Fruit fly (Drosophila melanogaster) whole organism, embryonic: ENCODE data around the gene CG43127.
A peak's percentile ranks its signal among the peaks of the same experiment; 100 is the strongest.

Source experiments
- Adf1 ChIP-seq: fragments of 200-800 bp; sonication (Bioruptor generic); IDR thresholded peaks from 2 replicates; pipeline ENCODE4 v1.3.6; 2022; ENCODE audit warnings: missing biosample characterization, missing genetic modification characterization
- Asciz ChIP-seq: fragments of 200-800 bp; sonication (Bioruptor generic); optimal IDR thresholded peaks from 2 replicates; lab custom pipeline; 2017; ENCODE audit warnings: missing biosample characterization, mild to moderate bottlenecking, missing genetic modification characterization, missing genetic modification reagents
- Awh ChIP-seq: fragments of 200-800 bp; sonication (Bioruptor generic); IDR thresholded peaks from 2 replicates; pipeline ENCODE4, ENCODE4 v1.3.6; 2022; ENCODE audit warnings: missing biosample characterization, missing genetic modification characterization
- CG12391 ChIP-seq: fragments of 200-800 bp; sonication (Bioruptor generic); optimal IDR thresholded peaks from 3 replicates; lab custom pipeline; 2018; ENCODE audit warnings: missing biosample characterization, mild to moderate bottlenecking, missing genetic modification characterization, moderate library complexity
- CG14014 ChIP-seq: fragments of 200-800 bp; sonication (Bioruptor generic); IDR thresholded peaks from 2 replicates; pipeline ENCODE4 v1.3.6; 2022; ENCODE audit warnings: missing biosample characterization, missing genetic modification characterization
- CG14441 ChIP-seq: fragments of 200-800 bp; sonication (Bioruptor generic); IDR thresholded peaks from 2 replicates; pipeline ENCODE4 v1.3.6; 2022; ENCODE audit warnings: missing biosample characterization, missing genetic modification characterization
- CG16863 ChIP-seq: fragments of 200-800 bp; sonication (Bioruptor generic); optimal IDR thresholded peaks from 3 replicates; lab custom pipeline; 2016; ENCODE audit warnings: missing biosample characterization, missing genetic modification characterization
- CG17385 ChIP-seq: fragments of 200-800 bp; sonication (Bioruptor generic); optimal IDR thresholded peaks from 3 replicates; lab custom pipeline; 2018; ENCODE audit warnings: missing biosample characterization, mild to moderate bottlenecking, missing genetic modification characterization
- CG17802 ChIP-seq: fragments of 200-800 bp; sonication (Bioruptor generic); optimal IDR thresholded peaks from 2 replicates; lab custom pipeline; 2018; ENCODE audit warnings: missing biosample characterization, mild to moderate bottlenecking, missing genetic modification characterization, moderate library complexity
- CG18011 ChIP-seq: fragments of 200-800 bp; sonication (Bioruptor generic); optimal IDR thresholded peaks from 2 replicates; lab custom pipeline; 2017; ENCODE audit warnings: missing biosample characterization, missing genetic modification characterization, mild to moderate bottlenecking, moderate library complexity, missing genotype
- CG2129 ChIP-seq: fragments of 200-800 bp; sonication (Bioruptor generic); IDR thresholded peaks from 2 replicates; pipeline ENCODE4 v1.3.6; 2022; ENCODE audit warnings: missing biosample characterization, missing genetic modification characterization; ENCODE audit not compliant: partially characterized antibody
- CG30020 ChIP-seq: fragments of 200-800 bp; optimal IDR thresholded peaks from 2 replicates; lab custom pipeline; 2019; ENCODE audit warnings: missing biosample characterization, mild to moderate bottlenecking, missing genetic modification characterization, moderate library complexity
- CG3065 ChIP-seq: fragments of 200-800 bp; sonication (Bioruptor generic); optimal IDR thresholded peaks from 2 replicates; lab custom pipeline; 2016; ENCODE audit warnings: missing biosample characterization, missing genetic modification characterization
- CG31365 ChIP-seq: fragments of 200-800 bp; sonication (Bioruptor generic); optimal IDR thresholded peaks from 2 replicates; lab custom pipeline; 2018; ENCODE audit warnings: missing biosample characterization, mild to moderate bottlenecking, missing genetic modification characterization
- CG32767 ChIP-seq: fragments of 200-800 bp; sonication (Bioruptor generic); IDR thresholded peaks from 2 replicates; pipeline ENCODE4 v1.3.6; 2022; ENCODE audit warnings: missing biosample characterization, missing genetic modification characterization
- CG4328 ChIP-seq: fragments of 200-800 bp; sonication (Bioruptor generic); optimal IDR thresholded peaks from 3 replicates; lab custom pipeline; 2017; ENCODE audit warnings: missing biosample characterization, missing genetic modification reagents, missing genetic modification characterization
- CG4820 ChIP-seq: fragments of 200-800 bp; sonication (Bioruptor generic); optimal IDR thresholded peaks from 3 replicates; lab custom pipeline; 2016; ENCODE audit warnings: missing biosample characterization, missing genetic modification characterization
- CG5180 ChIP-seq: fragments of 200-800 bp; sonication (Bioruptor generic); optimal IDR thresholded peaks from 3 replicates; lab custom pipeline; 2017; ENCODE audit warnings: missing biosample characterization, missing genetic modification characterization, mild to moderate bottlenecking, moderate library complexity, missing genetic modification reagents
- CG6175 ChIP-seq: fragments of 200-800 bp; sonication (Bioruptor generic); IDR thresholded peaks from 3 replicates; pipeline ENCODE4 v1.3.6; 2022; ENCODE audit warnings: missing biosample characterization, missing genetic modification characterization
- CG6813 ChIP-seq: fragments of 200-800 bp; sonication (Bioruptor generic); optimal IDR thresholded peaks from 2 replicates; lab custom pipeline; 2017; ENCODE audit warnings: missing biosample characterization, missing genetic modification characterization, mild to moderate bottlenecking, moderate library complexity, missing genetic modification reagents
- CG7839 ChIP-seq: fragments of 200-800 bp; sonication (Bioruptor generic); optimal IDR thresholded peaks from 3 replicates; lab custom pipeline; 2018; ENCODE audit warnings: missing biosample characterization, mild to moderate bottlenecking, missing genetic modification characterization, moderate library complexity
- Dbx ChIP-seq: fragments of 200-800 bp; sonication (Bioruptor generic); IDR thresholded peaks from 3 replicates; pipeline ENCODE4 v1.3.6; 2022; ENCODE audit warnings: missing biosample characterization, missing genetic modification characterization
- Elba2 ChIP-seq: fragments of 200-800 bp; sonication (Bioruptor generic); optimal IDR thresholded peaks from 3 replicates; lab custom pipeline; 2016; ENCODE audit warnings: missing biosample characterization, missing genetic modification characterization
- Fer3 ChIP-seq: fragments of 200-800 bp; sonication (Bioruptor generic); optimal IDR thresholded peaks from 2 replicates; lab custom pipeline; 2018; ENCODE audit warnings: missing biosample characterization, mild to moderate bottlenecking, missing genetic modification characterization, moderate library complexity
- Gug ChIP-seq: fragments of 200-800 bp; sonication (Bioruptor generic); IDR thresholded peaks from 4 replicates; pipeline ENCODE4 v1.3.6; 2022; ENCODE audit warnings: missing biosample characterization, missing genetic modification characterization
- HLHmδ ChIP-seq: fragments of 200-800 bp; sonication (Bioruptor generic); optimal IDR thresholded peaks from 2 replicates; lab custom pipeline; 2018; ENCODE audit warnings: missing biosample characterization, mild to moderate bottlenecking, missing genetic modification characterization, moderate library complexity
- Hmx ChIP-seq: fragments of 200-800 bp; sonication (Bioruptor generic); optimal IDR thresholded peaks from 2 replicates; lab custom pipeline; 2016; ENCODE audit warnings: missing biosample characterization, missing genetic modification characterization
- NC2α ChIP-seq: fragments of 200-800 bp; sonication (Bioruptor generic); optimal IDR thresholded peaks from 2 replicates; lab custom pipeline; 2016; ENCODE audit warnings: missing biosample characterization, missing genetic modification characterization
- Side ChIP-seq: fragments of 200-800 bp; sonication (Bioruptor generic); optimal IDR thresholded peaks from 2 replicates; lab custom pipeline; 2016; ENCODE audit warnings: missing biosample characterization, missing genetic modification characterization
- Trl ChIP-seq, 3 experiments: fragments of >200 bp in 2 of 3; fragments of 200-800 bp in 1 of 3; sonication (Bioruptor generic) in 1 of 3; optimal IDR thresholded peaks; 2 replicates in 1 of 3; 3 replicates in 2 of 3; lab custom pipeline; 2016 to 2017; ENCODE audit warnings: missing biosample characterization in 1 of 3, missing genetic modification characterization in 1 of 3
- ap ChIP-seq: fragments of 200-800 bp; sonication (Bioruptor generic); IDR thresholded peaks from 2 replicates; pipeline ENCODE4 v1.3.6; 2022; ENCODE audit warnings: missing biosample characterization, missing genetic modification characterization
- cad ChIP-seq: fragments of >200 bp; optimal IDR thresholded peaks from 2 replicates; lab custom pipeline; 2017; ENCODE audit warnings: missing biosample characterization, missing genetic modification characterization
- cato ChIP-seq: fragments of 200-800 bp; sonication (Bioruptor generic); optimal IDR thresholded peaks from 2 replicates; lab custom pipeline; 2016; ENCODE audit warnings: missing biosample characterization, missing genetic modification characterization, borderline replicate concordance
- chn ChIP-seq: fragments of 200-800 bp; sonication (Bioruptor generic); optimal IDR thresholded peaks from 2 replicates; lab custom pipeline; 2016; ENCODE audit warnings: missing biosample characterization, missing genetic modification characterization
- dysf ChIP-seq: fragments of 200-800 bp; sonication (Bioruptor generic); IDR thresholded peaks from 3 replicates; pipeline ENCODE4 v1.3.6; 2022; ENCODE audit warnings: missing biosample characterization, missing genetic modification characterization
- gce ChIP-seq: fragments of 200-800 bp; sonication (Bioruptor generic); IDR thresholded peaks from 3 replicates; pipeline ENCODE4 v1.3.6; 2022; ENCODE audit warnings: missing biosample characterization, missing genetic modification characterization
- grau ChIP-seq: fragments of 200-800 bp; optimal IDR thresholded peaks from 3 replicates; lab custom pipeline; 2019; ENCODE audit warnings: missing biosample characterization, mild to moderate bottlenecking, missing genetic modification characterization, moderate library complexity
- kay ChIP-seq: fragments of 200-800 bp; sonication (Bioruptor generic); optimal IDR thresholded peaks from 2 replicates; lab custom pipeline; 2016; ENCODE audit warnings: missing biosample characterization, missing genetic modification characterization
- oc ChIP-seq: fragments of 200-800 bp; sonication (Bioruptor generic); optimal IDR thresholded peaks from 2 replicates; lab custom pipeline; 2018; ENCODE audit warnings: missing biosample characterization, mild to moderate bottlenecking, missing genetic modification characterization, moderate library complexity
- pros ChIP-seq: fragments of 200-800 bp; sonication (Bioruptor generic); optimal IDR thresholded peaks from 3 replicates; lab custom pipeline; 2019; ENCODE audit warnings: missing biosample characterization, mild to moderate bottlenecking, missing genetic modification characterization, moderate library complexity
- ro ChIP-seq: fragments of 200-800 bp; sonication (Bioruptor generic); IDR thresholded peaks from 2 replicates; pipeline ENCODE4 v1.3.6; 2022; ENCODE audit warnings: missing biosample characterization, missing genetic modification characterization
- salm ChIP-seq: fragments of 200-800 bp; sonication (Bioruptor generic); optimal IDR thresholded peaks from 2 replicates; lab custom pipeline; 2018; ENCODE audit warnings: missing biosample characterization, mild to moderate bottlenecking, missing genetic modification characterization
- tap ChIP-seq: fragments of 200-800 bp; optimal IDR thresholded peaks from 3 replicates; lab custom pipeline; 2019; ENCODE audit warnings: missing biosample characterization, mild to moderate bottlenecking, missing genetic modification characterization, moderate library complexity
- tgo ChIP-seq: fragments of 200-800 bp; sonication (Bioruptor generic); IDR thresholded peaks from 3 replicates; pipeline ENCODE4 v1.3.6; 2022; ENCODE audit warnings: missing biosample characterization, missing genetic modification characterization
- tna ChIP-seq: fragments of 200-800 bp; sonication (Bioruptor generic); IDR thresholded peaks from 2 replicates; pipeline ENCODE4 v1.3.6; 2022; ENCODE audit warnings: missing biosample characterization, missing genetic modification characterization; ENCODE audit not compliant: partially characterized antibody
- ttk ChIP-seq: fragments of 200-800 bp; sonication (Bioruptor generic); IDR thresholded peaks from 2 replicates; pipeline ENCODE4 v2.1.2; 2022; ENCODE audit warnings: missing biosample characterization, missing genetic modification characterization
- twi ChIP-seq: fragments of 200-800 bp; optimal IDR thresholded peaks from 2 replicates; lab custom pipeline; 2019; ENCODE audit warnings: missing biosample characterization, mild to moderate bottlenecking, missing genetic modification characterization, moderate library complexity
- usp ChIP-seq: fragments of >200 bp; optimal IDR thresholded peaks from 2 replicates; lab custom pipeline; 2017; ENCODE audit warnings: missing biosample characterization, missing genetic modification characterization
- vnd ChIP-seq: fragments of 200-800 bp; sonication (Bioruptor generic); IDR thresholded peaks from 3 replicates; pipeline ENCODE4 v1.3.6; 2022; ENCODE audit warnings: missing biosample characterization, missing genetic modification characterization; ENCODE audit not compliant: partially characterized antibody

Gene CG43127

DNA sequence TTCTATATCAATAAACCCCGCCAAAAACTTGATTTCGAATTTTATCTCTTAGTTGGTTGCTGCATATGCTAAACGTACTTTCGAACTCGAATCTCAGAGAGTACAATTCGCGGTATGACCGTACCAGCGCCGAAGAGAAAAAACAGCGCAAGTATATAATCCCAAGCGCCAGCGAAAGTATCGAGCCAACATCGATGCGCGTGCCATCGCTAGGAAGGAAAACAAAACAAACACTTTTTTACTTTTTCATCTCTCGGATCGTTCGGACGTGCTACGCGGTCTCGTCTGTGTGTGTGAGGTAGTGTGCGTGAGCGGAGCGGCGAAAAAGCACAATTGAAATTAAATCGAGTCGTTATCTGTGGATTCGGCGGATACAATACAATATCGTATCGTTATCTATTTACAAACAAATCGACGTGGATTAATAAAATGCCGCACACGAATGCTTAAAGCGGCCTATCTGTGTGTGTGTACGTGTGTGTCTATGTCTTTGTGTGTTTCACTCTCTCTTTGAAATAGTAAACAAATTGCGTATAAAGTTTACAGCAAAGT, 39.2 kb upstream of the CG43127 start, which contains the start of gene simj (continued):
- TF ChIP-seq oc (tag; lab: Kevin White, UChicago) (peak; percentile 70), Dbx (GFP tag; lab: Robert Waterston, UW) (peak; percentile 80; the same call in 1 of the 3 replicates), CG17802 (tag; lab: Kevin White, UChicago) (no peak), pros (GFP tag; lab: Kevin White, UChicago) (peak; percentile 18), vnd (GFP tag; lab: Robert Waterston, UW) (peak; percentile 64), CG3065 (GFP tag; lab: Kevin White, UChicago) (no peak), Adf1 (GFP tag; lab: Robert Waterston, UW) (peak; percentile 68; the same call in 1 of the 2 replicates), CG32767 (GFP tag; lab: Robert Waterston, UW) (no peak), Trl (optimal IDR thresholded peaks at IDR 0.05; lab: Kevin White, UChicago) (peak in 1 of 2 experiments; percentile 12), Trl (GFP tag; optimal IDR thresholded peaks at IDR 0.05; lab: Kevin White, UChicago) (peak; percentile 63), CG31365 (peak; percentile 58), ttk (GFP tag; lab: Robert Waterston, UW) (no peak), gce (peak; percentile 35; the same call in 1 of the 3 replicates), CG6175 (GFP tag; lab: Robert Waterston, UW) (no peak; the same call in 2 of the 3 replicates), CG16863 (GFP tag; lab: Kevin White, UChicago) (peak; percentile 73), usp (no peak), ro (GFP tag; lab: Robert Waterston, UW) (no peak), CG12391 (peak; percentile 70), HLHmδ (peak; percentile 75), CG2129 (peak; percentile 44; the same call in 1 of the 2 replicates), ap (GFP tag; lab: Robert Waterston, UW) (no peak), tap (tag; lab: Kevin White, UChicago) (no peak), NC2α (GFP tag; lab: Kevin White, UChicago) (no peak), twi (no peak), Asciz (GFP tag; lab: Kevin White, UChicago) (no peak), cad (GFP tag; lab: Kevin White, UChicago) (no peak), Awh (no peak; the same call in 1 of the 2 replicates), CG6813 (GFP tag; lab: Kevin White, UChicago) (peak; percentile 30), chn (GFP tag; lab: Kevin White, UChicago) (peak; percentile 41), grau (peak; percentile 52), Side (GFP tag; lab: Kevin White, UChicago) (peak; percentile 36), CG18011 (GFP tag; lab: Kevin White, UChicago) (no peak), CG7839 (peak; percentile 11), tgo (0 out of 3 replicates have a peak, but pooled peaks have one; percentile 18), CG4820 (GFP tag; lab: Kevin White, UChicago) (no peak), cato (GFP tag; lab: Kevin White, UChicago) (no peak), CG4328 (peak; percentile 28), tna (GFP tag; lab: Robert Waterston, UW) (peak; percentile 84), CG17385 (GFP tag; lab: Kevin White, UChicago) (peak; percentile 64), Gug (GFP tag; lab: Robert Waterston, UW) (peak; percentile 27; the same call in 1 of the 4 replicates), dysf (GFP tag; lab: Robert Waterston, UW) (0 out of 3 replicates have a peak, but pooled peaks have one; percentile 9), Hmx (no peak), Fer3 (tag; lab: Kevin White, UChicago) (peak; percentile 41), kay (GFP tag; lab: Kevin White, UChicago) (no peak), CG5180 (GFP tag; lab: Kevin White, UChicago) (peak; percentile 38), salm (tag; lab: Kevin White, UChicago) (peak; percentile 50), CG14441 (GFP tag; lab: Robert Waterston, UW) (peak; percentile 17; the same call in 1 of the 2 replicates), CG30020 (tag; lab: Kevin White, UChicago) (peak; percentile 16), CG14014 (GFP tag; lab: Robert Waterston, UW) (peak; percentile 63; the same call in 1 of the 2 replicates), Elba2 (GFP tag; lab: Kevin White, UChicago) (no peak)
